Worm (Caenorhabditis elegans): ENCODE data around the gene prp-18.

DNA sequence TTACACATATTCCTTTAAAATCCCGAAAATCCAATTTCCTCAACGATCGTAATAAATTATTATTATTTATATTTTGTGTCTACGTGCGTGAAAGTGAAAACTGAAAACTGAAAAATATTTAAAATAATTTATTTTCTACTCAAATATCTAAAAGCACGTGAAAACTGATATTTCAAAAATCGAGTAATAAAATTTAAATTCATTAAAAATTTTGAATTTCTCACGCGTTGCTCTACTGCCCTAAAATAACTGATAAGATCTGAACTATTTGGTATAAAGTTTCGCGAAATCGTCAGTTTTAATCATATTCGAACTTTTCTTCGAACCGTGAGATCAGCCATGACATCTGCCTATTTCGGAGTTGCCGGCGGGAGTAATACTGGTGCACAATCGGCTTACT is 31.9 kb downstream of the prp-18 start, which contains the start of gene ssq-1:
- TF ChIP-seq nhr-77 (tag; optimal IDR thresholded peaks at IDR 0.05) (no peak), ztf-4 (tag; optimal IDR thresholded peaks at IDR 0.05) (no peak), snpc-4 (tag; optimal IDR thresholded peaks at IDR 0.05) (no peak), fos-1 (tag; optimal IDR thresholded peaks at IDR 0.05) (no peak), lin-39 (tag; optimal IDR thresholded peaks at IDR 0.05) (no peak), unc-62 (GFP tag; optimal IDR thresholded peaks at IDR 0.05) (no peak), nhr-23 (tag; optimal IDR thresholded peaks at IDR 0.05) (no peak), sma-3 (GFP tag; optimal IDR thresholded peaks at IDR 0.05) (no peak), unc-55 (GFP tag; optimal IDR thresholded peaks at IDR 0.05) (no peak), lin-13 (GFP tag; optimal IDR thresholded peaks at IDR 0.05) (no peak), lsy-2 (tag; optimal IDR thresholded peaks at IDR 0.05) (no peak), ceh-16 (tag; optimal IDR thresholded peaks at IDR 0.05) (no peak), nhr-12 (tag; optimal IDR thresholded peaks at IDR 0.05) (no peak)
